Fruit fly (Drosophila melanogaster) whole organism, embryonic: ENCODE results near the gene Hex-t2.

Experiments used
- Antp ChIP-seq: fragments of 200-800 bp; sonication (Bioruptor generic); optimal IDR thresholded peaks from 3 replicates; lab custom pipeline; 2016; ENCODE audit warnings: missing biosample characterization, missing genetic modification characterization
- Atf6 ChIP-seq: fragments of 200-800 bp; sonication (Bioruptor generic); IDR thresholded peaks from 2 replicates; pipeline ENCODE4 v1.3.6; 2022; ENCODE audit warnings: missing biosample characterization, missing genetic modification characterization
- CG10209 ChIP-seq: fragments of 200-800 bp; sonication (Bioruptor generic); optimal IDR thresholded peaks from 3 replicates; lab custom pipeline; 2017; ENCODE audit warnings: missing biosample characterization, mild to moderate bottlenecking, missing genetic modification characterization, missing genetic modification reagents
- CG1024 ChIP-seq: fragments of 200-800 bp; sonication (Bioruptor generic); IDR thresholded peaks from 2 replicates; pipeline ENCODE4 v1.3.6; 2022; ENCODE audit warnings: missing biosample characterization, missing genetic modification characterization
- CG11696 ChIP-seq: fragments of 200-800 bp; sonication (Bioruptor generic); IDR thresholded peaks from 2 replicates; pipeline ENCODE4 v1.3.6; 2022; ENCODE audit warnings: missing biosample characterization, missing genetic modification characterization
- CG12155 ChIP-seq: fragments of 200-800 bp; sonication (Bioruptor generic); optimal IDR thresholded peaks from 3 replicates; lab custom pipeline; 2016; ENCODE audit warnings: missing biosample characterization, missing genetic modification characterization
- CG12236 ChIP-seq: fragments of 200-800 bp; sonication (Bioruptor generic); optimal IDR thresholded peaks from 2 replicates; lab custom pipeline; 2016; ENCODE audit warnings: missing biosample characterization, missing genetic modification characterization
- CG12659 ChIP-seq: fragments of 200-800 bp; sonication (Bioruptor generic); optimal IDR thresholded peaks from 3 replicates; lab custom pipeline; 2017; ENCODE audit warnings: mild to moderate bottlenecking, missing biosample characterization, missing genetic modification reagents, missing genetic modification characterization
- CG12769 ChIP-seq: fragments of 200-800 bp; sonication (Bioruptor generic); optimal IDR thresholded peaks from 2 replicates; lab custom pipeline; 2019; ENCODE audit warnings: missing biosample characterization, mild to moderate bottlenecking, missing genetic modification characterization, moderate library complexity
- CG17359 ChIP-seq: fragments of 200-800 bp; sonication (Bioruptor generic); optimal IDR thresholded peaks from 3 replicates; lab custom pipeline; 2018; ENCODE audit warnings: missing biosample characterization, mild to moderate bottlenecking, missing genetic modification characterization, moderate library complexity
- CG18764 ChIP-seq: fragments of 200-800 bp; sonication (Bioruptor generic); optimal IDR thresholded peaks from 3 replicates; lab custom pipeline; 2016; ENCODE audit warnings: missing biosample characterization, missing genetic modification characterization
- CG3281 ChIP-seq: fragments of 200-800 bp; sonication (Bioruptor generic); optimal IDR thresholded peaks from 3 replicates; lab custom pipeline; 2017; ENCODE audit warnings: missing biosample characterization, mild to moderate bottlenecking, missing genetic modification characterization
- CG33213 ChIP-seq: fragments of 200-800 bp; sonication (Bioruptor generic); optimal IDR thresholded peaks from 3 replicates; lab custom pipeline; 2016; ENCODE audit warnings: missing biosample characterization, missing genetic modification characterization
- CG4820 ChIP-seq: fragments of 200-800 bp; sonication (Bioruptor generic); optimal IDR thresholded peaks from 3 replicates; lab custom pipeline; 2016; ENCODE audit warnings: missing biosample characterization, missing genetic modification characterization
- CG7786 ChIP-seq: fragments of 200-800 bp; sonication (Bioruptor generic); optimal IDR thresholded peaks from 2 replicates; lab custom pipeline; 2016; ENCODE audit warnings: missing biosample characterization, missing genetic modification characterization
- CG7839 ChIP-seq: fragments of 200-800 bp; sonication (Bioruptor generic); optimal IDR thresholded peaks from 3 replicates; lab custom pipeline; 2018; ENCODE audit warnings: missing biosample characterization, mild to moderate bottlenecking, missing genetic modification characterization, moderate library complexity
- CG8281 ChIP-seq: fragments of 200-800 bp; sonication (Bioruptor generic); optimal IDR thresholded peaks from 2 replicates; lab custom pipeline; 2018; ENCODE audit warnings: missing biosample characterization, mild to moderate bottlenecking, missing genetic modification characterization, moderate library complexity
- CG8765 ChIP-seq: fragments of 200-800 bp; sonication (Bioruptor generic); IDR thresholded peaks from 2 replicates; pipeline ENCODE4 v1.3.6; 2022; ENCODE audit warnings: missing biosample characterization, missing genetic modification characterization
- CrebB ChIP-seq: fragments of 200-800 bp; sonication (Bioruptor generic); optimal IDR thresholded peaks from 3 replicates; lab custom pipeline; 2018; ENCODE audit warnings: missing biosample characterization, mild to moderate bottlenecking, missing genetic modification characterization
- Dbx ChIP-seq: fragments of 200-800 bp; sonication (Bioruptor generic); IDR thresholded peaks from 3 replicates; pipeline ENCODE4 v1.3.6; 2022; ENCODE audit warnings: missing biosample characterization, missing genetic modification characterization
- Deaf1 ChIP-seq: fragments of 200-800 bp; optimal IDR thresholded peaks from 3 replicates; lab custom pipeline; 2019; ENCODE audit warnings: missing biosample characterization, mild to moderate bottlenecking, missing genetic modification characterization, moderate library complexity
- Doc3 ChIP-seq: fragments of 200-800 bp; sonication (Bioruptor generic); IDR thresholded peaks from 3 replicates; pipeline ENCODE4 v1.3.6; 2022; ENCODE audit warnings: missing biosample characterization, missing genetic modification characterization; ENCODE audit not compliant: partially characterized antibody
- Drgx ChIP-seq: fragments of 200-800 bp; sonication (Bioruptor generic); IDR thresholded peaks from 2 replicates; pipeline ENCODE4 v1.3.6; 2022; ENCODE audit warnings: missing biosample characterization, missing genetic modification characterization
- E2f1 ChIP-seq: fragments of 200-800 bp; sonication (Bioruptor generic); IDR thresholded peaks from 2 replicates; pipeline ENCODE4 v1.3.6; 2022; ENCODE audit warnings: missing biosample characterization, missing genetic modification characterization
- E2f2 ChIP-seq: fragments of 200-800 bp; sonication (Bioruptor generic); IDR thresholded peaks from 2 replicates; pipeline ENCODE4 v1.3.6; 2022; ENCODE audit warnings: missing biosample characterization, missing genetic modification characterization
- ERR ChIP-seq: fragments of 200-800 bp; sonication (Bioruptor generic); optimal IDR thresholded peaks from 2 replicates; lab custom pipeline; 2016; ENCODE audit warnings: missing biosample characterization, missing genetic modification characterization
- H15 ChIP-seq: fragments of 200-800 bp; sonication (Bioruptor generic); IDR thresholded peaks from 3 replicates; pipeline ENCODE4 v1.3.6; 2022; ENCODE audit warnings: missing biosample characterization, missing genetic modification characterization
- HLH54F ChIP-seq: fragments of 200-800 bp; sonication (Bioruptor generic); optimal IDR thresholded peaks from 3 replicates; lab custom pipeline; 2016; ENCODE audit warnings: missing biosample characterization, missing genetic modification characterization
- Hr3 ChIP-seq: fragments of 200-800 bp; sonication (Bioruptor generic); optimal IDR thresholded peaks from 3 replicates; lab custom pipeline; 2016; ENCODE audit warnings: missing biosample characterization, missing genetic modification characterization
- Hr51 ChIP-seq, 2 experiments: fragments of 200-800 bp; sonication (Bioruptor generic); optimal IDR thresholded peaks; 2 replicates in 1 of 2; 3 replicates in 1 of 2; lab custom pipeline; 2016 to 2018; ENCODE audit warnings: missing biosample characterization in 2 of 2, missing genetic modification characterization in 2 of 2, mild to moderate bottlenecking in 1 of 2, moderate library complexity in 1 of 2
- NC2β ChIP-seq: fragments of 200-800 bp; sonication (Bioruptor generic); optimal IDR thresholded peaks from 2 replicates; lab custom pipeline; 2016; ENCODE audit warnings: missing biosample characterization, missing genetic modification characterization
- abd-A ChIP-seq: fragments of 200-800 bp; sonication (Bioruptor generic); optimal IDR thresholded peaks from 3 replicates; lab custom pipeline; 2019; ENCODE audit warnings: missing biosample characterization, mild to moderate bottlenecking, missing genetic modification characterization, moderate library complexity
- al ChIP-seq: fragments of 200-800 bp; sonication (Bioruptor generic); IDR thresholded peaks from 2 replicates; pipeline ENCODE4 v1.3.6; 2022; ENCODE audit warnings: missing biosample characterization, missing genetic modification characterization
- ara ChIP-seq: fragments of 200-800 bp; sonication (Bioruptor generic); IDR thresholded peaks from 2 replicates; pipeline ENCODE4 v1.3.6; 2022; ENCODE audit warnings: missing biosample characterization, missing genetic modification characterization
- ato ChIP-seq: fragments of 200-800 bp; sonication (Bioruptor generic); IDR thresholded peaks from 2 replicates; pipeline ENCODE4 v1.3.6; 2022; ENCODE audit warnings: missing biosample characterization, missing genetic modification characterization; ENCODE audit not compliant: partially characterized antibody
- cwo ChIP-seq: fragments of 200-800 bp; sonication (Bioruptor generic); optimal IDR thresholded peaks from 3 replicates; lab custom pipeline; 2017; ENCODE audit warnings: missing biosample characterization, missing genetic modification characterization, mild to moderate bottlenecking, moderate library complexity, missing genetic modification reagents
- da ChIP-seq: fragments of 200-800 bp; sonication (Bioruptor generic); optimal IDR thresholded peaks from 2 replicates; lab custom pipeline; 2016; ENCODE audit warnings: missing biosample characterization, missing genetic modification characterization
- dmrt99B ChIP-seq: fragments of 200-800 bp; sonication (Bioruptor generic); optimal IDR thresholded peaks from 2 replicates; lab custom pipeline; 2018; ENCODE audit warnings: missing biosample characterization, mild to moderate bottlenecking, missing genetic modification characterization, moderate library complexity
- fd64A ChIP-seq: fragments of 200-800 bp; sonication (Bioruptor generic); optimal IDR thresholded peaks from 3 replicates; lab custom pipeline; 2018; ENCODE audit warnings: missing biosample characterization, mild to moderate bottlenecking, missing genetic modification characterization
- gem ChIP-seq: fragments of 200-800 bp; sonication (Bioruptor generic); optimal IDR thresholded peaks from 2 replicates; lab custom pipeline; 2019; ENCODE audit warnings: missing biosample characterization, mild to moderate bottlenecking, missing genetic modification characterization, moderate library complexity
- gt ChIP-seq: fragments of 200-800 bp; sonication (Bioruptor generic); IDR thresholded peaks from 2 replicates; pipeline ENCODE4 v1.3.6; 2022; ENCODE audit warnings: missing biosample characterization, missing genetic modification characterization
- kay ChIP-seq: fragments of 200-800 bp; sonication (Bioruptor generic); optimal IDR thresholded peaks from 2 replicates; lab custom pipeline; 2016; ENCODE audit warnings: missing biosample characterization, missing genetic modification characterization
- klu ChIP-seq: fragments of 200-800 bp; sonication (Bioruptor generic); IDR thresholded peaks from 2 replicates; pipeline ENCODE4 v1.3.6; 2022; ENCODE audit warnings: missing biosample characterization, missing genetic modification characterization
- lmd ChIP-seq: fragments of 200-800 bp; sonication (Bioruptor generic); IDR thresholded peaks from 2 replicates; pipeline ENCODE4 v1.3.6; 2022; ENCODE audit warnings: missing biosample characterization, missing genetic modification characterization
- mirr ChIP-seq: fragments of 200-800 bp; sonication (Bioruptor generic); optimal IDR thresholded peaks from 3 replicates; lab custom pipeline; 2018; ENCODE audit warnings: missing biosample characterization, mild to moderate bottlenecking, missing genetic modification characterization
- pnt ChIP-seq: fragments of 200-800 bp; sonication (Bioruptor generic); optimal IDR thresholded peaks from 3 replicates; lab custom pipeline; 2016; ENCODE audit warnings: missing biosample characterization, missing genetic modification characterization
- row ChIP-seq: fragments of 200-800 bp; sonication (Bioruptor generic); IDR thresholded peaks from 3 replicates; pipeline ENCODE4 v1.3.6; 2022; ENCODE audit warnings: missing biosample characterization, missing genetic modification characterization
- ssp ChIP-seq: fragments of 200-800 bp; sonication (Bioruptor generic); IDR thresholded peaks from 2 replicates; pipeline ENCODE4 v1.3.6; 2022; ENCODE audit warnings: missing biosample characterization, missing genetic modification characterization
- stwl ChIP-seq: fragments of 200-800 bp; sonication (Bioruptor generic); optimal IDR thresholded peaks from 3 replicates; lab custom pipeline; 2018; ENCODE audit warnings: missing biosample characterization, mild to moderate bottlenecking, missing genetic modification characterization, moderate library complexity
- zfh1 ChIP-seq: fragments of 200-800 bp; sonication (Bioruptor generic); IDR thresholded peaks from 3 replicates; pipeline ENCODE4 v1.3.6; 2022; ENCODE audit warnings: missing biosample characterization, missing genetic modification characterization

Hex-t2 gene

DNA sequence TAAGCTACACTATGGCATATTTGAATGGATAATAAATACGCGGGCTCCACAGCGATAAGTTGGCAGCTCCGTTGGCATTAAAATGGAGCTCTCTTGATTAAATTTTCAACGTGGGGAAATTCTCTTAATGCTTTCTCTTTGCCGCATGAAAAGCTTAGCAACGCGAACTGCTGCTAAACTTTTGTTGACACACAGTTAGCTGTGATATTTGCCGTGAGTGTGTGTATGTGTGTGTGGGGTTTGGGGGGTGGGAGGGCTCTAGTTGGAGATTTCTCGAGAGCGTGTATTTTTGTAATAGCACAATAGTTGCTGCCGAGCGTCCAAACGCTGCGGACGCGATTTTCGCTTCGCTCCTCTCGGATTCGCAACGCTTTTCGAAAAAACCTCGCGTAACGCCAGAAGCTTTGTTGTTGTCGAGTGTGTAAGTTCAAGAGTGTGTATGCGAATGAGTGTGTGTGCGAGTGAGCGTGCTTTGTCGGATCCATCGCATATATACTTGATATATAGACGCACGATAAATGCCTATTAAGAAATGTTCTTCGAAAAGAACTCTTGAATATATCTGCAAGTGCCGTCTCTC is 10.8 kb downstream of the Hex-t2 start, which contains the start of gene CG5455 (continued):
- TF ChIP-seq Antp (GFP tag; lab: Kevin White, UChicago): peak; percentile 10
- TF ChIP-seq Hr51 (GFP tag; optimal IDR thresholded peaks at IDR 0.05; lab: Kevin White, UChicago): peak; percentile 6 to 41
- TF ChIP-seq ara (GFP tag; lab: Robert Waterston, UW): no peak
- no peak for TF ChIP-seq CG18764 (GFP tag; lab: Kevin White, UChicago)
- no peak for TF ChIP-seq CG8281
- TF ChIP-seq fd64A (GFP tag; lab: Kevin White, UChicago): peak; percentile 48
- TF ChIP-seq lmd (GFP tag; lab: Robert Waterston, UW): no peak; the same call in 1 of the 2 replicates
- TF ChIP-seq row (GFP tag; lab: Robert Waterston, UW): peak; percentile 32; the same call in 1 of the 3 replicates
- no peak for TF ChIP-seq ERR
- TF ChIP-seq pnt: no peak
- TF ChIP-seq E2f2 (GFP tag; lab: Robert Waterston, UW): peak; percentile 94
- no peak for TF ChIP-seq ssp
- peak; percentile 93 for TF ChIP-seq mirr (GFP tag; lab: Kevin White, UChicago)
- peak; percentile 89 for TF ChIP-seq Dbx (GFP tag; lab: Robert Waterston, UW)
- TF ChIP-seq Hr3: no peak
- peak; percentile 3 for TF ChIP-seq CG33213 (GFP tag; lab: Kevin White, UChicago)
- TF ChIP-seq ato (GFP tag; lab: Robert Waterston, UW): 0 out of 2 replicates have a peak, but pooled peaks have one; percentile 28
- no peak for TF ChIP-seq gem (tag; lab: Kevin White, UChicago)
- TF ChIP-seq CG1024 (GFP tag; lab: Robert Waterston, UW): no peak
- peak; percentile 85 for TF ChIP-seq CG12769 (tag; lab: Kevin White, UChicago)
- no peak for TF ChIP-seq CG12155 (GFP tag; lab: Kevin White, UChicago)
- 0 out of 2 replicates have a peak, but pooled peaks have one; percentile 31 for TF ChIP-seq al (GFP tag; lab: Robert Waterston, UW)
- peak; percentile 62 for TF ChIP-seq CrebB (tag; lab: Kevin White, UChicago)
- peak; percentile 37 for TF ChIP-seq kay (GFP tag; lab: Kevin White, UChicago)
- peak; percentile 19 for TF ChIP-seq CG10209
- TF ChIP-seq CG7839 (tag; lab: Kevin White, UChicago): peak; percentile 20
- no peak for TF ChIP-seq CG7786
- TF ChIP-seq cwo (GFP tag; lab: Kevin White, UChicago): peak; percentile 71
- TF ChIP-seq klu: no peak
- no peak for TF ChIP-seq da
- no peak for TF ChIP-seq gt
- peak; percentile 76 for TF ChIP-seq Atf6 (GFP tag; lab: Robert Waterston, UW)
- no peak for TF ChIP-seq NC2β (GFP tag; lab: Kevin White, UChicago)
- TF ChIP-seq CG11696 (GFP tag; lab: Robert Waterston, UW): 0 out of 2 replicates have a peak, but pooled peaks have one; percentile 19
- no peak for TF ChIP-seq Doc3

DNA sequence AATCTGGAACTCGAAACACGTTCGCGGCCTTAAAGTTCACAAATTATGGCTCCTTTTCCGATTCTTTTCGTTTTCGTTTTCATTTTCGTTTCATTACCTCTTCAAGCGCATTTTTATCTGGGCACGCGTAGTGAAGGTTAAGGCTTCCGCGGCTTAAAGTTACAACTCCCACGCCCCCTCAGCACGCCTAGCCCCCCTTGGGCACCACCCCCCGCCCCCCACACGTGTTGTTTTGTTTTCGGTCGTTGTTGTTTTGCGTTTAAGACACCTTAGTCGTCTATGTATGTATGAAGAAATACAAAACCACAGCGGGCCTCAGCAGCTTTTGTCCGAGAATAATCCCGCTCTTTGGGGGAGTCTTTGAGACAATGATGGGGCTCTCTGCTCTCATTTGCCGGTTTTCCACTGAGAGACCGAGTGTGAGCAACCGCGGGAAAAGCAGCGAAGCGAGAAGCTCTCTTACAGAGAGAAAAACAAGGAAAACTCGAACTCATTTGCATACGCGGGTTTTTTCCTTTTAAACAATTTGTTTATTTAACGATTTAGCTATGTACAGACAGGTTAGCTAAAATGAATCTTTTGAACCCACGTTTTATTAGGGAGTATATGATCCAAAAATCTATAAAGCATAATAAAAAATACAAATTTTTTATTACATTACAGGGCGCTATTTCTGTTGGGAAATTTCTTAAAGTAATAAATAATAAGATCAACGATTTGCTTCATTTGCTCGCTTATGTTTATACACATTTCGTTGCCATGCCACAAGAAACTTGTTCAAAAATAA is 11.9 kb downstream of the Hex-t2 start:
- TF ChIP-seq stwl (tag; lab: Kevin White, UChicago) (no peak), CG12236 (GFP tag; lab: Kevin White, UChicago) (no peak), dmrt99B (peak; percentile 58), Drgx (GFP tag; lab: Robert Waterston, UW) (peak; percentile 59), CG12659 (GFP tag; lab: Kevin White, UChicago) (peak; percentile 42), Deaf1 (tag; lab: Kevin White, UChicago) (peak; percentile 17), E2f1 (peak; percentile 36), CG17359 (tag; lab: Kevin White, UChicago) (peak; percentile 42), CG8765 (GFP tag; lab: Robert Waterston, UW) (no peak), zfh1 (GFP tag; lab: Robert Waterston, UW) (peak; percentile 21; the same call in 1 of the 3 replicates), CG1024 (GFP tag; lab: Robert Waterston, UW) (no peak), CG3281 (GFP tag; lab: Kevin White, UChicago) (peak; percentile 47), HLH54F (GFP tag; lab: Kevin White, UChicago) (no peak), H15 (GFP tag; lab: Robert Waterston, UW) (no peak), CG4820 (peak; percentile 15), abd-A (tag; lab: Kevin White, UChicago) (peak; percentile 72)
